Worm (Caenorhabditis elegans): ENCODE measurements around the gene K08D8.7.
A peak's percentile ranks its signal among the peaks of the same experiment; 100 is the strongest.

K08D8.7 gene

ce11 chrIV:12869812-12870211, 26.8 kb upstream of the K08D8.7 start:
- TF ChIP-seq B0035.1 (tag; optimal IDR thresholded peaks at IDR 0.05) (no peak), nhr-120 (GFP tag; IDR thresholded peaks at IDR 0.05) (no peak), T26A5.8 (tag; optimal IDR thresholded peaks at IDR 0.05) (no peak), attf-6 (GFP tag; IDR thresholded peaks at IDR 0.05) (no peak), C06A6.2 (GFP tag; conservative IDR thresholded peaks at IDR 0.05) (no peak), F22D6.2 (tag; optimal IDR thresholded peaks at IDR 0.05) (no peak), Y79H2A.3 (GFP tag; conservative IDR thresholded peaks at IDR 0.05) (no peak), mxl-1 (tag; optimal IDR thresholded peaks at IDR 0.05) (no peak), F37B4.10 (GFP tag; IDR thresholded peaks at IDR 0.05) (0 out of 2 replicates have a peak, but pooled peaks have one; percentile 25), hrde-1 (tag; optimal IDR thresholded peaks at IDR 0.05; ENCODE audit: borderline replicate concordance) (no peak), snpc-4 (GFP tag; optimal IDR thresholded peaks at IDR 0.05) (no peak), snpc-4 (tag; optimal IDR thresholded peaks at IDR 0.05) (peak; percentile 46 to 89 (median 70)), F57A8.1 (GFP tag; optimal IDR thresholded peaks at IDR 0.05) (no peak), unc-62 (GFP tag; optimal IDR thresholded peaks at IDR 0.05) (no peak), F10E7.11 (tag; optimal IDR thresholded peaks at IDR 0.05) (no peak), hmg-20 (GFP tag; IDR thresholded peaks at IDR 0.05) (no peak), ets-4 (GFP tag; optimal IDR thresholded peaks at IDR 0.05) (no peak), nhr-27 (tag; optimal IDR thresholded peaks at IDR 0.05) (no peak)

- no peak for TF ChIP-seq nfya-1 (tag; optimal IDR thresholded peaks at IDR 0.05; ENCODE audit: borderline replicate concordance, insufficient read depth)
- TF ChIP-seq repo-1 (tag; optimal IDR thresholded peaks at IDR 0.05) = no peak
- no peak for TF ChIP-seq mes-4 (tag; optimal IDR thresholded peaks at IDR 0.05)
- TF ChIP-seq hsf-1 (GFP tag; IDR thresholded peaks at IDR 0.05) = no peak
- no peak for TF ChIP-seq Y53G8AR.9 (GFP tag; conservative IDR thresholded peaks at IDR 0.05)
- TF ChIP-seq F52B5.7 (tag; optimal IDR thresholded peaks at IDR 0.05) = no peak
- no peak for TF ChIP-seq ZK185.1 (tag; optimal IDR thresholded peaks at IDR 0.05; ENCODE audit: poor library complexity, severe bottlenecking)
- no peak for TF ChIP-seq zim-3 (tag; optimal IDR thresholded peaks at IDR 0.05)
- TF ChIP-seq unc-130 (GFP tag; optimal IDR thresholded peaks at IDR 0.05) = no peak
- TF ChIP-seq lag-1 (GFP tag; IDR thresholded peaks at IDR 0.05) = no peak
- TF ChIP-seq ztf-22 (GFP tag; optimal IDR thresholded peaks at IDR 0.05) = no peak
- TF ChIP-seq sea-2 (GFP tag; IDR thresholded peaks at IDR 0.05) = no peak
- TF ChIP-seq C17E4.6 (GFP tag; IDR thresholded peaks at IDR 0.05) = no peak
- no peak for TF ChIP-seq ztf-6 (GFP tag; IDR thresholded peaks at IDR 0.05)
- no peak for TF ChIP-seq mxl-1 (tag; optimal IDR thresholded peaks at IDR 0.05)
Observed at ce11 chrIV:12870315-12870714, 26.3 kb upstream of the K08D8.7 start.

ce11 chrIV:12871445-12871947, 25.1 kb upstream of the K08D8.7 start, which contains the start of gene clec-187:
Gene clec-187 (minus strand): TSS chrIV:12871495.
- no peak for TF ChIP-seq sdz-38 (tag; optimal IDR thresholded peaks at IDR 0.05)
- TF ChIP-seq snpc-1.1 (tag; optimal IDR thresholded peaks at IDR 0.05; ENCODE audit: insufficient read depth) = no peak
- TF ChIP-seq lin-54 (GFP tag; optimal IDR thresholded peaks at IDR 0.05) = no peak
- TF ChIP-seq lsl-1 (GFP tag; optimal IDR thresholded peaks at IDR 0.05) = no peak
- TF ChIP-seq him-1 (tag; optimal IDR thresholded peaks at IDR 0.05) = no peak
- TF ChIP-seq F49E8.2 (tag; optimal IDR thresholded peaks at IDR 0.05; ENCODE audit: insufficient read depth) = no peak
- TF ChIP-seq let-526 (GFP tag; IDR thresholded peaks at IDR 0.05) = no peak
- TF ChIP-seq madf-6 (GFP tag; IDR thresholded peaks at IDR 0.05) = no peak
- TF ChIP-seq hmg-20 (GFP tag; IDR thresholded peaks at IDR 0.05) = no peak
- no peak for TF ChIP-seq zim-3 (tag; optimal IDR thresholded peaks at IDR 0.05)
- no peak for TF ChIP-seq ceh-40 (GFP tag; IDR thresholded peaks at IDR 0.05)
- TF ChIP-seq snpc-4 (GFP tag; optimal IDR thresholded peaks at IDR 0.05) = no peak
- TF ChIP-seq snpc-4 (tag; optimal IDR thresholded peaks at IDR 0.05) = no peak
- TF ChIP-seq Y53G8AR.9 (GFP tag; conservative IDR thresholded peaks at IDR 0.05) = no peak
- no peak for TF ChIP-seq repo-1 (tag; optimal IDR thresholded peaks at IDR 0.05)
- no peak for TF ChIP-seq ztf-3 (GFP tag; optimal IDR thresholded peaks at IDR 0.05)
- no peak for TF ChIP-seq madf-10 (tag; optimal IDR thresholded peaks at IDR 0.05)
- TF ChIP-seq mes-4 (tag; optimal IDR thresholded peaks at IDR 0.05) = no peak
- no peak for TF ChIP-seq rec-8 (tag; optimal IDR thresholded peaks at IDR 0.05)

Measured in whole organism, young adult.